Fruit fly (Drosophila melanogaster) whole organism, embryonic: Measurements from ENCODE around the gene Spec2.

Source experiments
- ATbp ChIP-seq: fragments of 200-800 bp; sonication (Bioruptor generic); optimal IDR thresholded peaks from 2 replicates; lab custom pipeline; 2017; ENCODE audit warnings: missing biosample characterization, mild to moderate bottlenecking, missing genetic modification characterization, missing genetic modification reagents
- Ada2b ChIP-seq: fragments of 200-800 bp; sonication (Bioruptor generic); IDR thresholded peaks from 2 replicates; pipeline ENCODE4 v1.3.6; 2022; ENCODE audit warnings: missing biosample characterization, missing genetic modification characterization
- Atf6 ChIP-seq: fragments of 200-800 bp; sonication (Bioruptor generic); IDR thresholded peaks from 2 replicates; pipeline ENCODE4 v1.3.6; 2022; ENCODE audit warnings: missing biosample characterization, missing genetic modification characterization
- B-H2 ChIP-seq: fragments of 200-800 bp; sonication (Bioruptor generic); optimal IDR thresholded peaks from 2 replicates; lab custom pipeline; 2018; ENCODE audit warnings: missing biosample characterization, mild to moderate bottlenecking, missing genetic modification characterization
- Bgb ChIP-seq: fragments of 200-800 bp; sonication (Bioruptor generic); IDR thresholded peaks from 2 replicates; pipeline ENCODE4 v1.3.6; 2022; ENCODE audit warnings: missing biosample characterization, missing genetic modification characterization; ENCODE audit not compliant: partially characterized antibody
- BtbVII ChIP-seq: fragments of 200-800 bp; sonication (Bioruptor generic); optimal IDR thresholded peaks from 3 replicates; lab custom pipeline; 2017; ENCODE audit warnings: missing biosample characterization, mild to moderate bottlenecking, missing genetic modification characterization
- CG10147 ChIP-seq: fragments of 200-800 bp; sonication (Bioruptor generic); optimal IDR thresholded peaks from 2 replicates; lab custom pipeline; 2019; ENCODE audit warnings: missing biosample characterization, mild to moderate bottlenecking, missing genetic modification characterization, moderate library complexity
- CG10462 ChIP-seq: fragments of 200-800 bp; sonication (Bioruptor generic); optimal IDR thresholded peaks from 2 replicates; lab custom pipeline; 2016; ENCODE audit warnings: missing biosample characterization, missing genetic modification characterization
- CG12659 ChIP-seq: fragments of 200-800 bp; sonication (Bioruptor generic); optimal IDR thresholded peaks from 3 replicates; lab custom pipeline; 2017; ENCODE audit warnings: mild to moderate bottlenecking, missing biosample characterization, missing genetic modification reagents, missing genetic modification characterization
- CG13123 ChIP-seq: fragments of 200-800 bp; sonication (Bioruptor generic); optimal IDR thresholded peaks from 2 replicates; lab custom pipeline; 2016; ENCODE audit warnings: missing biosample characterization, missing genetic modification characterization
- CG14667 ChIP-seq: fragments of 200-800 bp; sonication (Bioruptor generic); IDR thresholded peaks from 2 replicates; pipeline ENCODE4 v1.3.6; 2022; ENCODE audit warnings: missing biosample characterization, missing genetic modification characterization
- CG15073 ChIP-seq: fragments of 200-800 bp; sonication (Bioruptor generic); optimal IDR thresholded peaks from 2 replicates; lab custom pipeline; 2016; ENCODE audit warnings: missing biosample characterization, missing genetic modification characterization
- CG15269 ChIP-seq: fragments of 200-800 bp; sonication (Bioruptor generic); optimal IDR thresholded peaks from 2 replicates; lab custom pipeline; 2018; ENCODE audit warnings: missing biosample characterization, mild to moderate bottlenecking, missing genetic modification characterization, moderate library complexity
- CG1602 ChIP-seq: fragments of 200-800 bp; sonication (Bioruptor generic); optimal IDR thresholded peaks from 3 replicates; lab custom pipeline; 2016; ENCODE audit warnings: missing biosample characterization, missing genetic modification characterization
- CG30020 ChIP-seq: fragments of 200-800 bp; optimal IDR thresholded peaks from 2 replicates; lab custom pipeline; 2019; ENCODE audit warnings: missing biosample characterization, mild to moderate bottlenecking, missing genetic modification characterization, moderate library complexity
- CG3838 ChIP-seq: fragments of 200-800 bp; sonication (Bioruptor generic); optimal IDR thresholded peaks from 3 replicates; lab custom pipeline; 2016; ENCODE audit warnings: missing biosample characterization, missing genetic modification characterization
- CG7357 ChIP-seq: fragments of 200-800 bp; sonication (Bioruptor generic); IDR thresholded peaks from 3 replicates; pipeline ENCODE4 v1.3.6; 2022; ENCODE audit warnings: missing biosample characterization, missing genetic modification characterization
- CG7987 ChIP-seq: fragments of 200-800 bp; sonication (Bioruptor generic); optimal IDR thresholded peaks from 2 replicates; lab custom pipeline; 2018; ENCODE audit warnings: missing biosample characterization, mild to moderate bottlenecking, missing genetic modification characterization, moderate library complexity
- CG8281 ChIP-seq: fragments of 200-800 bp; sonication (Bioruptor generic); optimal IDR thresholded peaks from 2 replicates; lab custom pipeline; 2018; ENCODE audit warnings: missing biosample characterization, mild to moderate bottlenecking, missing genetic modification characterization, moderate library complexity
- D ChIP-seq, 2 experiments: fragments of 200-800 bp in 1 of 2; fragments of >200 bp in 1 of 2; sonication (Bioruptor generic) in 1 of 2; optimal IDR thresholded peaks; 2 replicates in 1 of 2; 3 replicates in 1 of 2; lab custom pipeline; 2017; ENCODE audit warnings: mild to moderate bottlenecking in 1 of 2, missing biosample characterization in 1 of 2, missing genetic modification characterization in 1 of 2, missing genetic modification reagents in 1 of 2
- D19A ChIP-seq: fragments of 200-800 bp; optimal IDR thresholded peaks from 3 replicates; lab custom pipeline; 2019; ENCODE audit warnings: missing biosample characterization, mild to moderate bottlenecking, missing genetic modification characterization, moderate library complexity
- D19B ChIP-seq: fragments of 200-800 bp; sonication (Bioruptor generic); optimal IDR thresholded peaks from 2 replicates; lab custom pipeline; 2017; ENCODE audit warnings: missing biosample characterization, mild to moderate bottlenecking, missing genetic modification characterization
- Doc2 ChIP-seq: fragments of 200-800 bp; sonication (Bioruptor generic); IDR thresholded peaks from 2 replicates; pipeline ENCODE4 v1.3.6; 2022; ENCODE audit warnings: missing biosample characterization, missing genetic modification characterization
- Dref ChIP-seq: fragments of 200-800 bp; sonication (Bioruptor generic); IDR thresholded peaks from 2 replicates; pipeline ENCODE4 v1.3.6; 2022; ENCODE audit warnings: missing biosample characterization, missing genetic modification characterization
- Elba2 ChIP-seq: fragments of 200-800 bp; sonication (Bioruptor generic); optimal IDR thresholded peaks from 3 replicates; lab custom pipeline; 2016; ENCODE audit warnings: missing biosample characterization, missing genetic modification characterization
- Ets65A ChIP-seq: fragments of 200-800 bp; sonication (Bioruptor generic); peaks from one replicate; lab custom pipeline; 2016; ENCODE audit warnings: missing biosample characterization, missing genetic modification characterization
- H15 ChIP-seq: fragments of 200-800 bp; sonication (Bioruptor generic); IDR thresholded peaks from 3 replicates; pipeline ENCODE4 v1.3.6; 2022; ENCODE audit warnings: missing biosample characterization, missing genetic modification characterization
- Hey ChIP-seq: fragments of 200-800 bp; sonication (Bioruptor generic); optimal IDR thresholded peaks from 3 replicates; lab custom pipeline; 2018; ENCODE audit warnings: missing biosample characterization, mild to moderate bottlenecking, missing genetic modification characterization
- HmgD ChIP-seq: fragments of 200-800 bp; sonication (Bioruptor generic); optimal IDR thresholded peaks from 3 replicates; lab custom pipeline; 2016; ENCODE audit warnings: missing biosample characterization, missing genetic modification characterization
- MBD-R2 ChIP-seq: fragments of 200-800 bp; sonication (Bioruptor generic); IDR thresholded peaks from 2 replicates; pipeline ENCODE4 v1.3.6; 2022; ENCODE audit warnings: missing biosample characterization, missing genetic modification characterization
- Mrtf ChIP-seq: fragments of 200-800 bp; sonication (Bioruptor generic); IDR thresholded peaks from 3 replicates; pipeline ENCODE4 v1.3.6; 2022; ENCODE audit warnings: missing biosample characterization, missing genetic modification characterization
- NK7.1 ChIP-seq: fragments of 200-800 bp; sonication (Bioruptor generic); optimal IDR thresholded peaks from 3 replicates; lab custom pipeline; 2016; ENCODE audit warnings: missing biosample characterization, missing genetic modification characterization
- Ravus ChIP-seq: fragments of 200-800 bp; sonication (Bioruptor generic); IDR thresholded peaks from 2 replicates; pipeline ENCODE4 v1.3.6; 2022; ENCODE audit warnings: missing biosample characterization, missing genetic modification characterization
- Stat92E ChIP-seq, 3 experiments: fragments of >200 bp in 2 of 3; fragments of 200-800 bp in 1 of 3; sonication (Bioruptor generic) in 1 of 3; optimal IDR thresholded peaks; 2 replicates each; lab custom pipeline; 2017 to 2019; ENCODE audit warnings: missing biosample characterization in 3 of 3, missing genetic modification characterization in 3 of 3, mild to moderate bottlenecking in 1 of 3, moderate library complexity in 1 of 3
- Xbp1 ChIP-seq: fragments of 200-800 bp; sonication (Bioruptor generic); optimal IDR thresholded peaks from 3 replicates; lab custom pipeline; 2016; ENCODE audit warnings: missing biosample characterization, mild to moderate bottlenecking, missing genetic modification characterization
- bigmax ChIP-seq: fragments of 200-800 bp; sonication (Bioruptor generic); optimal IDR thresholded peaks from 2 replicates; lab custom pipeline; 2018; ENCODE audit warnings: missing biosample characterization, mild to moderate bottlenecking, missing genetic modification characterization
- croc ChIP-seq: fragments of 200-800 bp; sonication (Bioruptor generic); conservative IDR thresholded peaks from 3 replicates; pipeline ENCODE4 v1.3.6; 2022; ENCODE audit warnings: missing biosample characterization, missing genetic modification characterization
- cwo ChIP-seq: fragments of 200-800 bp; sonication (Bioruptor generic); optimal IDR thresholded peaks from 3 replicates; lab custom pipeline; 2017; ENCODE audit warnings: missing biosample characterization, missing genetic modification characterization, mild to moderate bottlenecking, moderate library complexity, missing genetic modification reagents
- danr ChIP-seq: fragments of 200-800 bp; sonication (Bioruptor generic); IDR thresholded peaks from 2 replicates; pipeline ENCODE4 v1.3.6; 2022; ENCODE audit warnings: missing biosample characterization, missing genetic modification characterization
- ems ChIP-seq: fragments of 200-800 bp; sonication (Bioruptor generic); optimal IDR thresholded peaks from 3 replicates; lab custom pipeline; 2016; ENCODE audit warnings: missing biosample characterization, missing genetic modification characterization
- eyg ChIP-seq: fragments of 200-800 bp; sonication (Bioruptor generic); optimal IDR thresholded peaks from 3 replicates; lab custom pipeline; 2016; ENCODE audit warnings: missing biosample characterization, missing genetic modification characterization
- gcm ChIP-seq: fragments of 200-800 bp; sonication (Bioruptor generic); optimal IDR thresholded peaks from 2 replicates; lab custom pipeline; 2019; ENCODE audit warnings: missing biosample characterization, mild to moderate bottlenecking, missing genetic modification characterization, moderate library complexity
- gem ChIP-seq: fragments of 200-800 bp; sonication (Bioruptor generic); optimal IDR thresholded peaks from 2 replicates; lab custom pipeline; 2019; ENCODE audit warnings: missing biosample characterization, mild to moderate bottlenecking, missing genetic modification characterization, moderate library complexity
- grn ChIP-seq: fragments of 200-800 bp; sonication (Bioruptor generic); optimal IDR thresholded peaks from 3 replicates; lab custom pipeline; 2017; ENCODE audit warnings: missing biosample characterization, missing genetic modification characterization
- hb ChIP-seq: fragments of 200-800 bp; sonication (Bioruptor generic); IDR thresholded peaks from 3 replicates; pipeline ENCODE4 v1.3.6; 2022; ENCODE audit warnings: missing biosample characterization, missing genetic modification characterization; ENCODE audit not compliant: partially characterized antibody
- hkb ChIP-seq, 2 experiments: fragments of 200-800 bp in 1 of 2; fragments of >200 bp in 1 of 2; sonication (Bioruptor generic) in 1 of 2; IDR thresholded peaks in 1 of 2; optimal IDR thresholded peaks in 1 of 2; 2 replicates each; pipeline versions ENCODE4 v1.3.6 to Lab custom; 2017 to 2022; ENCODE audit warnings: missing biosample characterization in 1 of 2, missing genetic modification characterization in 1 of 2
- slbo ChIP-seq: fragments of 200-800 bp; sonication (Bioruptor generic); IDR thresholded peaks from 2 replicates; pipeline ENCODE4 v1.3.6; 2022; ENCODE audit warnings: missing biosample characterization, missing genetic modification characterization
- tx ChIP-seq: fragments of 200-800 bp; sonication (Bioruptor generic); optimal IDR thresholded peaks from 2 replicates; lab custom pipeline; 2016; ENCODE audit warnings: missing biosample characterization, missing genetic modification characterization

Spec2 gene

DNA sequence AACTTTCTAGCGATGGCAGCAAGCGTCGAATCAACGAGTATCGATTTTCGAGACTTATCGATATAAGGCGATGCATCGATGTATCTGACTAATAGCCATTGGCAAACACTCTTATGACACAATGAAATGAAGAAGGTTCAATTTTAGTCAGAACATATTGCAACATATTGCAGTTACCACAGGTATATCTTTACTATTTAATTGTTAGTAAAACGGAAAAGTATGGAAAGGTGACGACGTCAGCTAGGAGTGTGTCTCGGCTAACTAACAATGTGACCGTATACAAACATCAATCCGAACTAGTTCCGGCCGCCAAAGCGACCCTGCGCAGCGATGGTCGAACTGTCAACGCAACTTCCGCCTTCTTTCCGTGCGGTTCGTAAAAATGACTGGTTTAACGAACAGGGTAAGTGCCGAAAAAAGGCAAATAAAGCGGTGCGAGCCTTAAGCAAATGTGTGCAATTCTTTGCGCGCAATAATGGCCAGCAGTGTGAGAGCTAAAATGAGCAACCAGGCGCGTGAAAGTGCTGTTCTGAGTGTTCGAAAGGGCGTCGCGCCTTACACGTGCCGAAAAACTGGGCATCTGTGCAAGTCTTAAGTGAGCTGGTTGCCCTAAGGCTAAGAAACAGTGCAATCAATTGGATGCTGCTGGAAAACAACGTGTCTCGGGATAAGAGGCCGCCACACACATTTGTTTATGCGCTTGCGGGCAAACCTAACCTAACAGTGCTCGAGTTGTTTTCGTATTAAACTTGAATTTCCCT, at the start of gene Spec2, which contains the start of the genes Dph4 and RpL13A (continued):
- TF ChIP-seq D19B (peak; percentile 86), BtbVII (peak; percentile 94), CG7987 (GFP tag; lab: Kevin White, UChicago) (peak; percentile 99), CG1602 (GFP tag; lab: Kevin White, UChicago) (peak; percentile 77), Ada2b (GFP tag; lab: Robert Waterston, UW) (no peak), bigmax (GFP tag; lab: Kevin White, UChicago) (peak; percentile 82), danr (GFP tag; lab: Robert Waterston, UW) (no peak), CG12659 (GFP tag; lab: Kevin White, UChicago) (peak; percentile 98), gcm (peak; percentile 90), B-H2 (peak; percentile 97), Mrtf (GFP tag; lab: Robert Waterston, UW) (no peak), CG14667 (GFP tag; lab: Robert Waterston, UW) (no peak), CG10462 (peak; percentile 76), CG15073 (no peak), CG15269 (peak; percentile 82), NK7.1 (GFP tag; lab: Kevin White, UChicago) (peak; percentile 90), CG30020 (tag; lab: Kevin White, UChicago) (peak; percentile 78), HmgD (peak; percentile 86), CG3838 (peak; percentile 87), D19A (tag; lab: Kevin White, UChicago) (peak; percentile 61), Dref (GFP tag; lab: Robert Waterston, UW) (no peak), eyg (peak; percentile 88), Atf6 (GFP tag; lab: Robert Waterston, UW) (no peak), ems (peak; percentile 88), hkb (optimal IDR thresholded peaks at IDR 0.05; lab: Kevin White, UChicago) (peak; percentile 87), hkb (GFP tag; IDR thresholded peaks at IDR 0.05; lab: Robert Waterston, UW) (no peak), hb (no peak), CG8281 (tag; lab: Kevin White, UChicago) (peak; percentile 71), CG13123 (GFP tag; lab: Kevin White, UChicago) (peak; percentile 85), Bgb (GFP tag; lab: Robert Waterston, UW) (no peak), Hey (tag; lab: Kevin White, UChicago) (peak; percentile 93), Stat92E (GFP tag; optimal IDR thresholded peaks at IDR 0.05; lab: Kevin White, UChicago) (peak in 1 of 3 experiments; percentile 59), Xbp1 (GFP tag; lab: Kevin White, UChicago) (peak; percentile 89), D (optimal IDR thresholded peaks at IDR 0.05; lab: Kevin White, UChicago) (peak; percentile 57), D (GFP tag; optimal IDR thresholded peaks at IDR 0.05; lab: Kevin White, UChicago) (peak; percentile 89), CG10147 (peak; percentile 87), slbo (no peak), Ets65A (peak; percentile 98), cwo (GFP tag; lab: Kevin White, UChicago) (peak; percentile 5), gem (tag; lab: Kevin White, UChicago) (peak; percentile 72), croc (GFP tag; lab: Robert Waterston, UW) (peak; percentile 54; the same call in 2 of the 3 replicates), Elba2 (GFP tag; lab: Kevin White, UChicago) (no peak), grn (GFP tag; lab: Kevin White, UChicago) (peak; percentile 76), Ravus (GFP tag; lab: Robert Waterston, UW) (no peak), tx (GFP tag; lab: Kevin White, UChicago) (peak; percentile 52), H15 (GFP tag; lab: Robert Waterston, UW) (no peak), Doc2 (GFP tag; lab: Robert Waterston, UW) (no peak), ATbp (GFP tag; lab: Kevin White, UChicago) (peak; percentile 93), MBD-R2 (GFP tag; lab: Robert Waterston, UW) (no peak), CG7357 (no peak)
